Worm (Caenorhabditis elegans) whole organism, early embryonic: ENCODE results near the gene sre-26.

Experiments used
- B0310.2 ChIP-seq: sonication (generic microtip); optimal IDR thresholded peaks from 2 replicates; lab custom pipeline; 2016; ENCODE audit warnings: mild to moderate bottlenecking, missing genetic modification characterization, missing compliant biosample characterization
- F13C5.2 ChIP-seq: sonication (generic microtip); optimal IDR thresholded peaks from 2 replicates; lab custom pipeline; 2017; ENCODE audit warnings: mild to moderate bottlenecking, missing genetic modification characterization, inconsistent platforms, missing compliant biosample characterization
- aly-1 ChIP-seq: sonication (generic microtip); optimal IDR thresholded peaks from 2 replicates; lab custom pipeline; 2016; ENCODE audit warnings: missing genetic modification characterization, missing compliant biosample characterization
- ama-1 ChIP-seq: fragments of 150-350 bp; optimal IDR thresholded peaks from 2 replicates; lab custom pipeline; 2014
- ceh-13 ChIP-seq: fragments of 200-800 bp; sonication (Bioruptor generic); optimal IDR thresholded peaks from 2 replicates; lab custom pipeline; 2018; ENCODE audit warnings: mild to moderate bottlenecking, missing genetic modification characterization, missing compliant biosample characterization
- ceh-36 ChIP-seq: sonication (generic microtip); optimal IDR thresholded peaks from 2 replicates; lab custom pipeline; 2016; ENCODE audit warnings: missing genetic modification characterization, inconsistent platforms, missing compliant biosample characterization
- ets-7 ChIP-seq: sonication (generic microtip); optimal IDR thresholded peaks from 2 replicates; lab custom pipeline; 2016; ENCODE audit warnings: missing genotype, missing genetic modification characterization, missing compliant biosample characterization
- flt-1 ChIP-seq: fragments of 200-800 bp; sonication (Bioruptor generic); IDR thresholded peaks from 2 replicates; pipeline ENCODE4 v1.3.6; 2022; ENCODE audit warnings: missing genetic modification characterization, missing compliant biosample characterization
- hmbx-1 ChIP-seq: sonication (generic microtip); optimal IDR thresholded peaks from 2 replicates; lab custom pipeline; 2016; ENCODE audit warnings: mild to moderate bottlenecking, missing genetic modification characterization, missing compliant biosample characterization
- hmg-4 ChIP-seq: fragments of 200-800 bp; sonication (Bioruptor generic); optimal IDR thresholded peaks from 2 replicates; lab custom pipeline; 2018; ENCODE audit warnings: mild to moderate bottlenecking, missing genetic modification characterization, missing compliant biosample characterization
- hnd-1 ChIP-seq: sonication (generic microtip); optimal IDR thresholded peaks from 2 replicates; lab custom pipeline; 2016; ENCODE audit warnings: missing genetic modification characterization, missing compliant biosample characterization
- pes-1 ChIP-seq: fragments of 200-800 bp; sonication (Bioruptor generic); IDR thresholded peaks from 2 replicates; pipeline ENCODE4 v1.3.6; 2022; ENCODE audit warnings: missing genetic modification reagents, missing genetic modification characterization, missing compliant biosample characterization
- scrt-1 ChIP-seq: fragments of 200-800 bp; sonication (Bioruptor generic); IDR thresholded peaks from 2 replicates; pipeline ENCODE4 v1.3.6; 2022; ENCODE audit warnings: missing genetic modification characterization, missing compliant biosample characterization
- sea-1 ChIP-seq: fragments of 200-800 bp; sonication (Bioruptor generic); conservative IDR thresholded peaks from 2 replicates; pipeline ENCODE4 v1.3.6; 2022; ENCODE audit warnings: missing genetic modification characterization, missing compliant biosample characterization
- tbx-11 ChIP-seq: fragments of 200-800 bp; sonication (Bioruptor generic); IDR thresholded peaks from 2 replicates; pipeline ENCODE4 v1.3.6; 2022; ENCODE audit warnings: missing genetic modification characterization, missing compliant biosample characterization
- tbx-37 ChIP-seq: fragments of 200-800 bp; sonication (Bioruptor generic); conservative IDR thresholded peaks from 2 replicates; pipeline ENCODE4 v1.3.6; 2022; ENCODE audit warnings: missing genetic modification reagents, missing genetic modification characterization, missing compliant biosample characterization
- tra-4 ChIP-seq: sonication (generic microtip); optimal IDR thresholded peaks from 2 replicates; lab custom pipeline; 2017; ENCODE audit warnings: missing genetic modification characterization, missing compliant biosample characterization

The sre-26 gene

DNA sequence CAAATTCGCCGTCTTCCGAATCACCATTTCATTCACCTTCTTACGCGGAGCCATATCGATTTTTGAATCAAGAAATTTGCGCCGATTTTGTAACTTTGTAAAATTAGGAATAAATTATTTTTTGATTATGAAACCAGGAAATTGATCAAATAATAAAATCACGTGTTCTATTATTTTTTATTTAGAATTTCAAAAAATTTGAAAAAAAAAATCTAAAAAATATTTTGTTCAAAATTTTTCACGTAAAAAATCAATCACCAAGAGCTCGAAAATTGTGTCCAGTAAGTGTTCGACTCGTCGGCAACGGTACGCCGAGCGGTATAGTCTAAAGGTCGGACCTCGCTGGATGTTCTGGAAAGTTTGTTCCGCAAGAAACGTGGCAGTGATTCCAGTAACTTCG, 26.7 kb downstream of the sre-26 start, which contains the start of gene Y57A10B.7:
Gene Y57A10B.7 (minus strand): TSS at position 101 of the 400 bp plus-strand sequence.
- TF ChIP-seq scrt-1 (GFP tag; lab: Robert Waterston, UW) (no peak), aly-1 (tag; lab: Kevin White, UChicago) (no peak), F13C5.2 (tag; lab: Kevin White, UChicago) (no peak), tbx-37 (GFP tag; lab: Robert Waterston, UW) (no peak), hnd-1 (tag; lab: Kevin White, UChicago) (no peak), tbx-11 (GFP tag; lab: Robert Waterston, UW) (no peak), pes-1 (GFP tag; lab: Robert Waterston, UW) (no peak), tra-4 (tag; lab: Kevin White, UChicago) (no peak)

DNA sequence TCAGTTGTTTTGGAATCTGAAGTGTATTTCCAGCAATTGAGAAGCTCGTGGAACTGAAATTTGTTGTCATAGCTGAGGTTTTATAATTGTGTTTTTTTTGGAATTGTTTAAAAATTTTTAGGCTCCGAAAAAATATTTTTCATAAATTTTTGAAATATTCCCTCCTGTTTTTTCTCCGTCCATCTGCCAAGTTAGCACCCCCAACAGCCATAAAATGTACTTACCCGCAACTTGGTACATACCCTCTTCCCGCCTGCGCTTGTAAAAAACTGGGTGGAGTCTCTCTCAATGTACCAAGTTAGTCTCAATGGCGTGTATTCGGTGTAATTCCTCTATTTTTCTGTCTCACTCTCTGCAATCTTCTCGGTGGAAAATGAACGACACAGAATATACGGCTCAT, 30.6 kb downstream of the sre-26 start, which contains the start of gene Y57A10B.6:
Gene Y57A10B.6 (plus strand): TSS at position 301 of the 400 bp plus-strand sequence.
- TF ChIP-seq aly-1 (tag; lab: Kevin White, UChicago) (no peak), hmg-4 (no peak), hmbx-1 (tag; lab: Kevin White, UChicago) (no peak), ama-1 (lab: Kevin White, UChicago) (no peak), ceh-13 (no peak), tbx-11 (GFP tag; lab: Robert Waterston, UW) (no peak), scrt-1 (GFP tag; lab: Robert Waterston, UW) (no peak), hnd-1 (tag; lab: Kevin White, UChicago) (no peak), pes-1 (GFP tag; lab: Robert Waterston, UW) (no peak), flt-1 (no peak), B0310.2 (tag; lab: Kevin White, UChicago) (no peak), sea-1 (GFP tag; lab: Robert Waterston, UW) (no peak), tbx-37 (GFP tag; lab: Robert Waterston, UW) (no peak), tra-4 (tag; lab: Kevin White, UChicago) (no peak), ets-7 (tag; lab: Kevin White, UChicago) (no peak), ceh-36 (tag; lab: Kevin White, UChicago) (no peak), F13C5.2 (tag; lab: Kevin White, UChicago) (no peak)

DNA sequence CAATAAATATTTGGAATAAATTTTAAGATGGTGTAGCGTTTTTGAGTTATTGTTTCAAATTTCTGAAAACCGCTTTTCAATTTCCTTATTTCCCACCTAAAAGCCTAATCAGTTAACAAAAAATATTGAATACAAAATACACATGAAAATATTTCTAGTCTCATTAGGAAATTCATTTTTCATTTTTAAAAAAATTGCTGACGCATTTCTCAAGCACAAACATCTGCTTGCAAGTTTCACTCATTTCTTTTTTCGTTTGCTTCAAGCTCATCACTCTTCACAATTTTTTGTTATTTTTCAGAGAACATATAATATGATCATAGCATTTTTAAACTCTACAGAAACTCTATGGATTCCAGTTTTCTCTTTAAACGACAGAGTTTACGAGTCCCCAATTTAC, 32.4 kb downstream of the sre-26 start, which contains the start of gene sre-41:
Gene sre-41 (plus strand): TSS at position 301 of the 400 bp plus-strand sequence.
- no peak for TF ChIP-seq flt-1
- TF ChIP-seq F13C5.2 (tag; lab: Kevin White, UChicago): no peak
- TF ChIP-seq ceh-13: no peak
- TF ChIP-seq ets-7 (tag; lab: Kevin White, UChicago): no peak
- TF ChIP-seq hmg-4: no peak
- TF ChIP-seq hmbx-1 (tag; lab: Kevin White, UChicago): no peak

DNA sequence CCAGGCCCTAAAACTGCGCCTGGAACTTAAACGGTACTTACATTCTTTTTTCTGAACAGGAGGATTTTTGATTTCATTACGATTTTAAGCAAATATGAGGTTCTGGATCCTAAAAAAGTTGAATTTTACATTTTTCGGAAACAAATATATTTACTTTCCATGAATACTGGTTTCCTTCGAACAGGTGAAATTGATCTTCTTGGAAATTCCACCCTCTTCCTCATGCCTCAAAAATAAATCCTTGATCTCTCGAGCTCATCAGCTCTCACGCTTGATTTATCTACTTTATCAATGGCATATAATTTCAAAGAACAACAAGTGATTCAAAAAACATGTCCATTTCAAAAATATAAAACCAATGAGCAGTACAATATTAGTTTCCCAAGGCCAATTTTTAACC, 32.9 kb downstream of the sre-26 start:
- no peak for TF ChIP-seq ama-1 (lab: Kevin White, UChicago)
- no peak for TF ChIP-seq hmg-4
- no peak for TF ChIP-seq pes-1 (GFP tag; lab: Robert Waterston, UW)
- no peak for TF ChIP-seq aly-1 (tag; lab: Kevin White, UChicago)
- TF ChIP-seq hmbx-1 (tag; lab: Kevin White, UChicago): no peak
- TF ChIP-seq sea-1 (GFP tag; lab: Robert Waterston, UW): no peak
- TF ChIP-seq tra-4 (tag; lab: Kevin White, UChicago): no peak
- no peak for TF ChIP-seq hnd-1 (tag; lab: Kevin White, UChicago)

DNA sequence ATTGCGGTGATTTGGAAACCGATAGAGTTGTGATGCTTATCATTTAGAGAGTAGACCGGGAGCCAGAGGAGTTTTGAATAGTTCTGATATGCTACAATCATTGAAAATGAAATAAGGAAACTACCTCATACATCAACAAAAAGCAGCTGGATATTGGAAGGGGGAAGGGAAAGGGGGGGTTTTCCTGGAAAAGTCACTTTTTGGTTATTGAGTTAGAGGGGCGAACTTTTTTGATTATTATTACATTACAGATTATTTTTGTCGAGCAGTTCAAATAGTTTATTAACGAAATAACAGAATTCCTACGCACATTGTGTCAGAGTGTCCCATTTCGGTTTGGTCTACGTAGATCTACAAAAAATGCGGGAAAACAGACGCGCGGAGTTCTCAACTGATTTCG, 33.6 kb downstream of the sre-26 start, which contains the start of gene sre-42:
Gene sre-42 (minus strand): TSS at position 101 of the 400 bp plus-strand sequence.
- TF ChIP-seq B0310.2 (tag; lab: Kevin White, UChicago): no peak
- TF ChIP-seq ceh-36 (tag; lab: Kevin White, UChicago): no peak
- no peak for TF ChIP-seq tra-4 (tag; lab: Kevin White, UChicago)
- no peak for TF ChIP-seq tbx-11 (GFP tag; lab: Robert Waterston, UW)
- no peak for TF ChIP-seq aly-1 (tag; lab: Kevin White, UChicago)
- TF ChIP-seq ets-7 (tag; lab: Kevin White, UChicago): no peak
- no peak for TF ChIP-seq scrt-1 (GFP tag; lab: Robert Waterston, UW)
- TF ChIP-seq tbx-37 (GFP tag; lab: Robert Waterston, UW): no peak
- no peak for TF ChIP-seq hmbx-1 (tag; lab: Kevin White, UChicago)
- TF ChIP-seq hnd-1 (tag; lab: Kevin White, UChicago): no peak
- no peak for TF ChIP-seq ama-1 (lab: Kevin White, UChicago)
- TF ChIP-seq hmg-4: no peak
- no peak for TF ChIP-seq sea-1 (GFP tag; lab: Robert Waterston, UW)

DNA sequence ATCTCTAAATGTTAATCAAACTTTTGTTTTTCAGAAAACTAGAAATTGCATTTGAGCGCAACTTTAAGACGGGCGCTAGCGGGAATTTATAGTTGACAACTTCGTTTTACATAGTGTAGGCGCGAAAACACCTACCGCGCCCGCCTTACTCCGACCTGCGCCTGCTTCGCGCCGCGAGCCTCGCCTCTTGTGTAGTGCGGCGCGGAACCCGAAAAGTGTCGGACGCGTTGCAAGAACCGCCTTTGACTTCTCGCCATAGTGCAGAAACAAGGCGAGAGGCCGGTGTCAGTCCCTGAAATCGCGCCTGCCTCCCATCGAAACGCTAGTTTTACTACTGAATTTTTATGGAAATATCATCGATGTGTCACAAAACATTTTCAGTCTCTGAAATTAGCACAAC, 34.6 kb downstream of the sre-26 start:
- TF ChIP-seq tbx-11 (GFP tag; lab: Robert Waterston, UW): no peak
- TF ChIP-seq hmbx-1 (tag; lab: Kevin White, UChicago): no peak
- TF ChIP-seq ets-7 (tag; lab: Kevin White, UChicago): no peak
- TF ChIP-seq scrt-1 (GFP tag; lab: Robert Waterston, UW): no peak
- TF ChIP-seq ama-1 (lab: Kevin White, UChicago): no peak
- TF ChIP-seq ceh-13: no peak
- no peak for TF ChIP-seq F13C5.2 (tag; lab: Kevin White, UChicago)
- TF ChIP-seq pes-1 (GFP tag; lab: Robert Waterston, UW): no peak
- TF ChIP-seq flt-1: no peak
- TF ChIP-seq ceh-36 (tag; lab: Kevin White, UChicago): no peak
- no peak for TF ChIP-seq tra-4 (tag; lab: Kevin White, UChicago)
- no peak for TF ChIP-seq aly-1 (tag; lab: Kevin White, UChicago)
- no peak for TF ChIP-seq hnd-1 (tag; lab: Kevin White, UChicago)
- no peak for TF ChIP-seq hmg-4
- TF ChIP-seq B0310.2 (tag; lab: Kevin White, UChicago): no peak
- TF ChIP-seq tbx-37 (GFP tag; lab: Robert Waterston, UW): no peak
- no peak for TF ChIP-seq sea-1 (GFP tag; lab: Robert Waterston, UW)
